Worm (Caenorhabditis elegans): ENCODE data around the gene mix-1.

The mix-1 gene

ce11 chrII:10851110-10851509 is 27.1 kb downstream of the mix-1 start (continued):
- TF ChIP-seq D2030.7 (GFP tag; IDR thresholded peaks at IDR 0.05) (no peak), lsy-27 (tag; optimal IDR thresholded peaks at IDR 0.05; ENCODE audit: borderline replicate concordance, insufficient read depth) (no peak), dpl-1 (GFP tag; optimal IDR thresholded peaks at IDR 0.05) (no peak), C06A6.2 (GFP tag; conservative IDR thresholded peaks at IDR 0.05) (peak; percentile 82), bed-2 (GFP tag; IDR thresholded peaks at IDR 0.05) (no peak), sptf-2 (GFP tag; optimal IDR thresholded peaks at IDR 0.05) (no peak), let-526 (GFP tag; IDR thresholded peaks at IDR 0.05) (peak; percentile 75; the same call in 1 of the 2 replicates), Y79H2A.3 (GFP tag; conservative IDR thresholded peaks at IDR 0.05) (no peak), chd-7 (tag; optimal IDR thresholded peaks at IDR 0.05) (peak; percentile 85), C17E4.6 (GFP tag; IDR thresholded peaks at IDR 0.05) (no peak), F22D6.2 (tag; optimal IDR thresholded peaks at IDR 0.05) (peak; percentile 42), snpc-3.4 (tag; optimal IDR thresholded peaks at IDR 0.05) (no peak), rec-8 (tag; optimal IDR thresholded peaks at IDR 0.05) (no peak), madf-6 (GFP tag; IDR thresholded peaks at IDR 0.05) (0 out of 2 replicates have a peak, but pooled peaks have one; percentile 7), lag-1 (GFP tag; IDR thresholded peaks at IDR 0.05) (no peak), dpff-1 (tag; optimal IDR thresholded peaks at IDR 0.05) (no peak), tbx-9 (tag; optimal IDR thresholded peaks at IDR 0.05; ENCODE audit: borderline replicate concordance) (no peak), dox-1 (GFP tag; IDR thresholded peaks at IDR 0.05) (peak; percentile 92), hmg-1.2 (GFP tag; IDR thresholded peaks at IDR 0.05) (peak; percentile 75), ztf-18 (tag; optimal IDR thresholded peaks at IDR 0.05) (peak; percentile 4), egl-44 (GFP tag; IDR thresholded peaks at IDR 0.05) (peak; percentile 74), unc-130 (GFP tag; optimal IDR thresholded peaks at IDR 0.05) (no peak), B0336.3 (GFP tag; IDR thresholded peaks at IDR 0.05) (peak; percentile 92), rcor-1 (GFP tag; IDR thresholded peaks at IDR 0.05) (peak; percentile 54), F49E8.2 (tag; optimal IDR thresholded peaks at IDR 0.05; ENCODE audit: insufficient read depth) (no peak), hlh-26 (GFP tag; conservative IDR thresholded peaks at IDR 0.05) (no peak), somi-1 (GFP tag; optimal IDR thresholded peaks at IDR 0.05) (peak; percentile 60), athp-1 (tag; optimal IDR thresholded peaks at IDR 0.05) (peak; percentile 48), lsl-1 (GFP tag; optimal IDR thresholded peaks at IDR 0.05) (no peak), ztf-25 (GFP tag; IDR thresholded peaks at IDR 0.05) (no peak), gei-17 (GFP tag; optimal IDR thresholded peaks at IDR 0.05) (peak; percentile 54), Y56A3A.18 (GFP tag; IDR thresholded peaks at IDR 0.05) (peak; percentile 53; the same call in 1 of the 2 replicates), snpc-4 (GFP tag; optimal IDR thresholded peaks at IDR 0.05) (no peak), snpc-4 (tag; optimal IDR thresholded peaks at IDR 0.05) (peak in 2 of 4 experiments; percentile 55 to 58), nfya-2 (GFP tag; IDR thresholded peaks at IDR 0.05) (no peak), mxl-1 (tag; optimal IDR thresholded peaks at IDR 0.05) (no peak), K12H6.12 (tag; optimal IDR thresholded peaks at IDR 0.05) (peak; percentile 77), mes-4 (tag; optimal IDR thresholded peaks at IDR 0.05) (no peak), ets-4 (GFP tag; optimal IDR thresholded peaks at IDR 0.05) (peak; percentile 98), fkh-3 (tag; optimal IDR thresholded peaks at IDR 0.05) (no peak), Y67H2A.10 (GFP tag; conservative IDR thresholded peaks at IDR 0.05) (no peak), bed-1 (GFP tag; IDR thresholded peaks at IDR 0.05) (no peak), ztf-3 (GFP tag; optimal IDR thresholded peaks at IDR 0.05) (peak; percentile 63), Y53G8AR.9 (GFP tag; conservative IDR thresholded peaks at IDR 0.05) (peak; percentile 78; the same call in 1 of the 2 replicates), madf-3 (GFP tag; IDR thresholded peaks at IDR 0.05) (no peak), hrde-1 (tag; optimal IDR thresholded peaks at IDR 0.05; ENCODE audit: borderline replicate concordance) (no peak), cebp-2 (GFP tag; IDR thresholded peaks at IDR 0.05) (no peak), repo-1 (tag; optimal IDR thresholded peaks at IDR 0.05) (peak; percentile 72), F57A8.1 (GFP tag; optimal IDR thresholded peaks at IDR 0.05) (no peak)

Data from whole organism, young adult.